Worm (Caenorhabditis elegans) whole organism, dauer: ENCODE data around the gene AC8.10.
"Not testable (repeated sequence)": the region's sequence is repeated elsewhere in the genome, so short reads cannot be mapped to it uniquely, and the experiment has no call there.

ENCODE experiments used
- unc-62 ChIP-seq: sonication (generic microtip); optimal IDR thresholded peaks from 2 replicates; lab custom pipeline; 2017; ENCODE audit warnings: missing biosample characterization, missing genetic modification reagents, missing genetic modification characterization

Gene AC8.10

DNA sequence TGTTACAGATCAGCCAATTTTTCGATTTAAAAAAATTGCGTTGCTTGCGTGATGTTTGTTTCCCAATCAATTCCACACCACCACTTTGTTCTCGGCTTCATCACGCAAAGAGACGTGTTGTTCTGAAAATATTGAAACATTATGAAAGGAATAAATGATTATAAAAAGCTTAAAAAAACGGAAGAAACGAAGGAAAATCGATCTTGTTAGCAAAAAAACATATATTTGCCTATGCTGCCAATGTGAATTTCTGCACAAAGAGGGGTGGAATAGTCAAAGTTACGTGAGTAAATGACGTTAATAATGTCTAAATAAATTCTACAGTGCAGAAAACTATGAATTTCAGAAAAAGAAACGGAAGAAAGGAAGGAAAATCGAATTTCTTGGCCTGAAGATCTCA is at the start of gene AC8.10:
Gene AC8.10 (minus strand): TSS at position 101 of the 400 bp plus-strand sequence.
- not testable (repeated sequence) for TF ChIP-seq unc-62 (GFP tag; lab: Kevin White, UChicago)

DNA sequence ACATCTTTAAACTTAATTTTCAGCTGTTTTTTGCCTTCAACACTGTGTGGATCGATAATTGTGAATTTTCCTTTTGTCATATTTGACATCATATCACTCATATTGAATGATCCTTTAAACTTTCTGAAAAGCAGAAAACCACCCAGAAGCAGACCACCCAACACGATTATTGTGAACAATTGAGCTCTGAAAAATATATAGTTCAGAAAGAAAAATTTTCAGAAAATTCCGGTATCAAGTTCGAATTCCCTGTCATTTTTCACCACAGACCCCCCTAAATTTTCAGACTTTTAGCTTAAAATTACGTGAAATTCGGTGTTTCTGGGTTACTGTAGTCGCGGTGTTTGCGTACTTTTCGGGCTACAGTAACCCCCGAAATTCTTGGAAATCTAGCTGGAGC is 47.1 kb upstream of the AC8.10 start, which contains the start of gene Y47C4A.1:
Gene Y47C4A.1 (minus strand): TSS at position 101 of the 400 bp plus-strand sequence.
- TF ChIP-seq unc-62 (GFP tag; lab: Kevin White, UChicago), result not testable (repeated sequence)

DNA sequence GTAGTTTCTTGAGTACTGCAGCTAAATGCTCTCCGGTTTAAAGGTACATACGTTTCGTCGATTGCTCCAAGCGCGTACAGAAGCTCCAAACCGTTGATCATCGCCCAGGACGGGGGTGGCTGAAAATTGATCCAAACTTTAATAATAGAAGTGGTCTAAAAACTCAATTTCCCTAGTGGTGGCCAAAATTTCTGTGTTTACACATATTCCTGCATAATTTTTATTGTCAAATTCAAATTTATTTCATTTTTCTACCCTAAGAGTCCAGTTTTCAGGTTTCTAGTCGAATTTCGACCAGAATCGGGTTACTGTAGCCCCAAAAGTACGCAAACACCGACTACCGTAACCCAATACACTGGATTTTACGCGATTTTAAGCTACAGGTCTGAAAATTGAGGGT is 34.9 kb upstream of the AC8.10 start, which contains the start of gene Y108F1.5:
Gene Y108F1.5 (minus strand): TSS at position 101 of the 400 bp plus-strand sequence.
- not testable (repeated sequence) for TF ChIP-seq unc-62 (GFP tag; lab: Kevin White, UChicago)

DNA sequence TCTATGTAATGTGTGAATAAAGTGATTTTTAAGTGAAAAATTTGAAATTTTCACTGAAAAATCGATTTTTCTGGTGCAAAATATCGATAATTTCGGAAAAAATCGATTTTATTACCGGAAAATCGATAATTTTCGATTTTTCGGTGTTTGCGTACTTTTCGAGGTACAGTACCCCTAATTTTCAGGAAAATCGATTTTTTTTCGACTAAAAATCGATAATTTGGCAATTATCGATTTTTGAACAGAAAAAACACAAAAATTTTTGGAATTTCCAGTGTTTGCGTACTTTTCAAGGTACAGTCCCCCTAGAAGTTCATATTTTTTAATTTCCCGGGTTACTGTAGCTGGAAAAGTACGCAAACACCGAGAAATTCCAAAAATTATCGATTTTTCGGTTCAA is 32.5 kb upstream of the AC8.10 start:
- TF ChIP-seq unc-62 (GFP tag; lab: Kevin White, UChicago), result no peak

DNA sequence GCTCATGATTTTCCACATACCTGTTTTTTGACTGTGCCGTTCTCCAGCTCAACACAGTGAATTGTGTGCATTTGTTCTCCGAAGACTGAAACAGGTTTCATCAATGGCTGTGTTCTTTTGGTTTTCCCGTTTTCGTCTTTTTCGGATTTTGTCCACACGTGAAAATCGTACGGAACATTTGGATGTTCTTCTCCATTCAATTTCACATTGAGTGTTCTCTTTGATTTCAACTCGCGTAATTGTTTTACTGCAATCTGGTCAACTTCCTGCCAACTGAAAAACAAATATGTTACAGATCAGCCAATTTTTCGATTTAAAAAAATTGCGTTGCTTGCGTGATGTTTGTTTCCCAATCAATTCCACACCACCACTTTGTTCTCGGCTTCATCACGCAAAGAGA is 9.6 kb downstream of the AC8.10 start, which contains the start of gene AC8.3:
Gene AC8.3 (minus strand): TSS at position 101 of the 400 bp plus-strand sequence.
- not testable (repeated sequence) for TF ChIP-seq unc-62 (GFP tag; lab: Kevin White, UChicago)

DNA sequence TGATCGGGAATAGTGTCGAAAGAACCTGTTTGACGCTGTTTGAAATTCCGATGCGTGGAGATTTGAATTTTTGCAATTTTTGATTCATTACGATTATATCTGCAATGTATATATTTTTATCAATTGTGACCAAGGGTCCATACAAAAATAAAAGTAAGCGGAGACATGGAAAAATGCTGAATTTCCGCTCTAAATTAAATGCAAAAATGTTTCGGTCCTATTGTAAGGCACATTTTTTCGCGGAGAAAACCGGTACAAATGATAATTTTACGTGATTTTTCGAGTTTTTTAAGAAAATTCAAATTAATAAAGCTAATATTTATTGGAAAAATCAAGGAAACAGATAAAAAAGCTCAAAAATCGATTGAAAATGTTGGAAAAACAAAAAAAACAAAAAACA is 23.5 kb downstream of the AC8.10 start, which contains the start of gene set-28:
Gene set-28 (minus strand): TSS at position 101 of the 400 bp plus-strand sequence.
- TF ChIP-seq unc-62 (GFP tag; lab: Kevin White, UChicago), result not testable (repeated sequence)

DNA sequence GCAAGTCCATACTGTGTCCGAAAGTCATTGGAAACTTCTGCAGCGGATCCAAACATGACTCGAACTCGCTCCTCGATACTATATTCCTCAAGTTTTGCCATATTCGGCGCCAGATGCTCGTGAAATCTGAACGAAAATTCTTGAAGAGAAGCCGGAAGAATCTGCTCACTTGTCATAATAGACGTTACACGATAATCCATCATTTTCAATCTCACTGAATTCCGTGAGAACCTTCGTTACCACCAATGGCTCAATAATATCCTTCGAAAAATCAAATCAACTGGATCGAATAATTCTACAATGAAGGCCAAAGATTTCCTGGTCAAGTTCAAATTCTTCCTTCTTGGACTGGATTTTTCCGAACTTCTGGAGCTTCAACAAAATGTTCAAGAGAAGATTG is 27.8 kb downstream of the AC8.10 start, which contains the start of gene Y73B3B.1:
Gene Y73B3B.1 (minus strand): TSS at position 101 of the 400 bp plus-strand sequence.
- not testable (repeated sequence) for TF ChIP-seq unc-62 (GFP tag; lab: Kevin White, UChicago)

DNA sequence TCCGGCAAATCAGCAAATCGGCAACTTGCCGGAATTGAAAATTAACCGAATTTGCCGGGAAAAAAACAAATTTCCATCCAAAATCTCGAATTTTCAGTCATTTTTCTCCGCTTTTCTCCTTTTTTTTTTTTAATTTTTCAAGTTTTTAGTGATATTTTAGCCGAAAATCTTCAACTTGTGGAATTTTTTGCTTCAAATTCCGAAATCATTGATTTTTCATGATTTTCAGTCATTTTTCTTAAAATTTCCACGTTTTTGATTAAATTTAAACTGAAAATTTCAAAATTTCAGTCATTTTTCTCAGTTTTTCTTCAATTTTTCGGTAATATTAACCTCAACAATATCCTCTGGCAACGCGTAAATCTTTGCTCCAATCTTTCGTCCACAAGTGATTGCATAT is 29.3 kb downstream of the AC8.10 start, which contains the start of gene Y73B3B.3:
Gene Y73B3B.3 (plus strand): TSS at position 301 of the 400 bp plus-strand sequence.
- not testable (repeated sequence) for TF ChIP-seq unc-62 (GFP tag; lab: Kevin White, UChicago)

DNA sequence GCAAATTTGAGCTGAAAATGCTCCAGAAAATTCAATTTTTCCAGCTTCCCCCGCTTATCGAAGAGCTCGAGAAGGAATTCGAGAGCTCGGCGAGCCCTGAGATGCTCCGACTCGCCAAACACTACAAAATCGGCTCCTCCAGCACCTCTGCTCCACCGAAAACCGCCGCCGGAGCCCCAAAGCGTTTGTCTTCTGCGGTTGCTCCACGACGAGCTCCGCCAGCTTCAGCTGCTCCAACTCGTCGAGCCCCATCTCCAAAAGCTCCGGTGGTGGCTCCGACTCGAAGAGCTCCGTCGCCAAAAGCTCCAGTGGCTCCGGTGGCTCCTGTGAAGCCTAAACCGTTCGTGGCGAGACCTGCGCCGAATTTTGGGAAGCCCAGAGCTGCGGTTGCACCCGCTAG is 42.6 kb downstream of the AC8.10 start:
- TF ChIP-seq unc-62 (GFP tag; lab: Kevin White, UChicago), result no peak

DNA sequence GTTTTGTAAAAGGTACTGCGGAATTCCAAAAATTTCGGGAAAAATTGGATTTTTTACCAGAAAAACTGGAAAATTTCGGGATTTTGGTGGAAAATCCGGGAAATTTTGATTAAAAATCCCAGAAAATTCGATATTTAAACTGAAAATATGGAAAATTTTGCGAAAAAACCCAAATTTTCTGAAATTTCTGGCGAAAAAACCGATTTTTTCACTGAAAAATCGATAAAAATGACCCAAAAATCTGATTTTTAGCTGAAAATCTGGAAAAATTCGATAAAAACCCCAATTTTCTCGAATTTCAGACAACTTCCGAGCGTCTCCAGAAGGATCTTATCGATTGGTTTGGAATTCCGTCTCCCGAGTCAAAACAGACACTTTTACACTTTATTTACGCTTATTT is 46.4 kb downstream of the AC8.10 start, which contains the start of gene T08D2.8:
Gene T08D2.8 (plus strand): TSS at position 301 of the 400 bp plus-strand sequence.
- TF ChIP-seq unc-62 (GFP tag; lab: Kevin White, UChicago), result no peak
